Worm (Caenorhabditis elegans) whole organism, L4 larva: Measurements from ENCODE around the gene sdz-18.

Experiments used
- F26F4.8 ChIP-seq: fragments of 200-800 bp; sonication (Bioruptor generic); conservative IDR thresholded peaks from 2 replicates; pipeline ENCODE4 v1.3.6; 2022; ENCODE audit warnings: missing genetic modification characterization, missing compliant biosample characterization
- F44E2.7 ChIP-seq: fragments of 200-800 bp; sonication (Bioruptor generic); IDR thresholded peaks from 2 replicates; pipeline ENCODE4 v2.1.2; 2022; ENCODE audit warnings: missing genetic modification characterization, missing compliant biosample characterization
- F49E8.2 ChIP-seq: sonication (generic microtip); optimal IDR thresholded peaks from 2 replicates; lab custom pipeline; 2016; ENCODE audit warnings: missing compliant biosample characterization, mild to moderate bottlenecking, missing genetic modification characterization, borderline replicate concordance
- T20F7.1 ChIP-seq: fragments of 200-800 bp; sonication (Bioruptor generic); optimal IDR thresholded peaks from 2 replicates; lab custom pipeline; 2018; ENCODE audit warnings: mild to moderate bottlenecking, missing genetic modification characterization, missing compliant biosample characterization
- Y105C5A.15 ChIP-seq: fragments of 200-800 bp; sonication (Bioruptor generic); IDR thresholded peaks from 2 replicates; pipeline ENCODE4 v1.3.6; 2022; ENCODE audit warnings: missing genetic modification characterization, missing compliant biosample characterization
- ZK546.5 ChIP-seq, 2 experiments: sonication (generic microtip); optimal IDR thresholded peaks; 2 replicates each; lab custom pipeline; 2017; ENCODE audit warnings: missing biosample characterization in 2 of 2, missing genetic modification characterization in 2 of 2
- aly-2 ChIP-seq: sonication (generic microtip); optimal IDR thresholded peaks from 2 replicates; lab custom pipeline; 2018; ENCODE audit warnings: missing biosample characterization, missing genetic modification characterization
- attf-4 ChIP-seq: sonication (generic microtip); optimal IDR thresholded peaks from 3 replicates; lab custom pipeline; 2017; ENCODE audit warnings: missing biosample characterization, missing genetic modification characterization
- ceh-20 ChIP-seq: fragments of 200-800 bp; sonication (Bioruptor generic); IDR thresholded peaks from 2 replicates; pipeline ENCODE4 v1.3.6; 2022; ENCODE audit warnings: missing genetic modification reagents, missing genetic modification characterization, missing compliant biosample characterization
- ceh-32 ChIP-seq: sonication (generic microtip); optimal IDR thresholded peaks from 2 replicates; lab custom pipeline; 2016; ENCODE audit warnings: mild to moderate bottlenecking, missing genetic modification characterization, missing compliant biosample characterization; ENCODE audit not compliant: poor library complexity
- ceh-44 ChIP-seq: fragments of 200-800 bp; sonication (Bioruptor generic); IDR thresholded peaks from 2 replicates; pipeline ENCODE4 v1.3.6; 2022; ENCODE audit warnings: missing genetic modification reagents, missing genetic modification characterization, missing compliant biosample characterization
- ceh-82 ChIP-seq: sonication (generic microtip); optimal IDR thresholded peaks from 2 replicates; lab custom pipeline; 2017; ENCODE audit warnings: missing biosample characterization, missing genetic modification characterization
- ces-1 ChIP-seq: fragments of 150-350 bp; sonication (generic microtip); optimal IDR thresholded peaks from 4 replicates; lab custom pipeline; 2014; ENCODE audit warnings: missing biosample characterization, missing genetic modification reagents, missing genetic modification characterization
- ctbp-1 ChIP-seq: fragments of 200-800 bp; sonication (Bioruptor generic); IDR thresholded peaks from 2 replicates; pipeline ENCODE4 v1.3.6; 2022; ENCODE audit warnings: missing genetic modification reagents, missing genetic modification characterization, missing compliant biosample characterization
- daf-12 ChIP-seq: fragments of 150-350 bp; optimal IDR thresholded peaks from 2 replicates; lab custom pipeline; 2014; ENCODE audit warnings: missing biosample characterization, missing genetic modification reagents, missing genetic modification characterization
- daf-16 ChIP-seq, 3 experiments: sonication (generic microtip); optimal IDR thresholded peaks; 2 replicates each; lab custom pipeline; 2016 to 2017; ENCODE audit warnings: missing genetic modification characterization in 3 of 3, missing genetic modification reagents in 3 of 3, mild to moderate bottlenecking in 2 of 3, missing compliant biosample characterization in 2 of 3, missing biosample characterization in 1 of 3, moderate library complexity in 1 of 3
- dmd-9 ChIP-seq: fragments of 200-800 bp; sonication (Bioruptor generic); IDR thresholded peaks from 2 replicates; pipeline ENCODE4 v1.3.6; 2022; ENCODE audit warnings: missing genetic modification reagents, missing genetic modification characterization, missing compliant biosample characterization
- hlh-11 ChIP-seq: fragments of 200-800 bp; sonication (Bioruptor generic); optimal IDR thresholded peaks from 2 replicates; lab custom pipeline; 2018; ENCODE audit warnings: mild to moderate bottlenecking, missing genetic modification characterization, missing compliant biosample characterization
- lim-7 ChIP-seq: fragments of 200-800 bp; sonication (Bioruptor generic); IDR thresholded peaks from 2 replicates; pipeline ENCODE4 v1.3.6; 2022; ENCODE audit warnings: missing genetic modification characterization, missing compliant biosample characterization
- lir-3 ChIP-seq: sonication (generic microtip); optimal IDR thresholded peaks from 2 replicates; lab custom pipeline; 2016; ENCODE audit warnings: mild to moderate bottlenecking, missing genetic modification characterization, missing compliant biosample characterization
- madf-9 ChIP-seq: fragments of 200-800 bp; sonication (Bioruptor generic); conservative IDR thresholded peaks from 2 replicates; pipeline ENCODE4 v1.3.6; 2022; ENCODE audit warnings: missing genetic modification reagents, missing genetic modification characterization, missing compliant biosample characterization
- mes-2 ChIP-seq: sonication (generic microtip); optimal IDR thresholded peaks from 2 replicates; lab custom pipeline; 2016; ENCODE audit warnings: missing genotype, mild to moderate bottlenecking, missing genetic modification characterization, missing compliant biosample characterization; ENCODE audit not compliant: poor library complexity, severe bottlenecking
- mxl-2 ChIP-seq: fragments of 200-800 bp; sonication (Bioruptor generic); conservative IDR thresholded peaks from 2 replicates; pipeline ENCODE4 v1.3.6; 2022; ENCODE audit warnings: missing genetic modification reagents, missing genetic modification characterization, missing compliant biosample characterization
- mxl-3 ChIP-seq: fragments of 200-800 bp; sonication (Bioruptor generic); optimal IDR thresholded peaks from 2 replicates; lab custom pipeline; 2018; ENCODE audit warnings: mild to moderate bottlenecking, missing genetic modification characterization, missing compliant biosample characterization
- nhr-11 ChIP-seq: fragments of 150-350 bp; optimal IDR thresholded peaks from 2 replicates; lab custom pipeline; 2014; ENCODE audit warnings: missing biosample characterization, missing genetic modification characterization
- nhr-111 ChIP-seq: fragments of 200-800 bp; sonication (Bioruptor generic); optimal IDR thresholded peaks from 2 replicates; lab custom pipeline; 2018; ENCODE audit warnings: mild to moderate bottlenecking, missing genetic modification characterization, missing compliant biosample characterization
- nhr-28 ChIP-seq: fragments of 150-350 bp; optimal IDR thresholded peaks from 2 replicates; lab custom pipeline; 2014; ENCODE audit warnings: missing biosample characterization, missing genetic modification characterization
- nhr-42 ChIP-seq: fragments of 200-800 bp; sonication (Bioruptor generic); IDR thresholded peaks from 2 replicates; pipeline ENCODE4 v1.3.6; 2022; ENCODE audit warnings: missing genetic modification characterization, missing compliant biosample characterization
- nhr-6 ChIP-seq: fragments of 150-350 bp; optimal IDR thresholded peaks from 2 replicates; lab custom pipeline; 2014; ENCODE audit warnings: missing biosample characterization, missing genetic modification characterization
- nhr-76 ChIP-seq: fragments of 150-350 bp; optimal IDR thresholded peaks from 2 replicates; lab custom pipeline; 2014; ENCODE audit warnings: missing biosample characterization, missing genetic modification characterization
- php-3 ChIP-seq: fragments of 200-800 bp; sonication (Bioruptor generic); IDR thresholded peaks from 2 replicates; pipeline ENCODE4 v1.3.6; 2022; ENCODE audit warnings: missing genetic modification reagents, missing genetic modification characterization, missing compliant biosample characterization
- pqm-1 ChIP-seq: sonication (generic microtip); optimal IDR thresholded peaks from 2 replicates; lab custom pipeline; 2017; ENCODE audit warnings: missing biosample characterization, missing genetic modification characterization
- rbr-2 ChIP-seq: sonication (generic microtip); optimal IDR thresholded peaks from 2 replicates; lab custom pipeline; 2016; ENCODE audit warnings: missing genotype, missing genetic modification characterization, missing compliant biosample characterization
- snpc-1.2 ChIP-seq: fragments of 200-800 bp; sonication (Bioruptor generic); IDR thresholded peaks from 2 replicates; pipeline ENCODE4 v1.3.6; 2022; ENCODE audit warnings: missing genetic modification reagents, missing genetic modification characterization, missing compliant biosample characterization
- spr-3 ChIP-seq: fragments of 200-800 bp; sonication (Bioruptor generic); optimal IDR thresholded peaks from 2 replicates; lab custom pipeline; 2018; ENCODE audit warnings: mild to moderate bottlenecking, missing genetic modification characterization, missing compliant biosample characterization
- tra-1 ChIP-seq: fragments of 200-800 bp; sonication (Bioruptor generic); IDR thresholded peaks from 2 replicates; pipeline ENCODE4 v1.3.6; 2022; ENCODE audit warnings: missing genetic modification reagents, missing genetic modification characterization, missing compliant biosample characterization
- unc-130 ChIP-seq: sonication (generic microtip); optimal IDR thresholded peaks from 2 replicates; lab custom pipeline; 2016; ENCODE audit warnings: missing genetic modification reagents, missing genetic modification characterization, missing compliant biosample characterization
- unc-62 ChIP-seq, 3 experiments: fragments of 150-350 bp in 1 of 3; sonication (generic microtip); optimal IDR thresholded peaks in 2 of 3; peaks in 1 of 3; 1 replicate in 1 of 3; 2 replicates in 2 of 3; lab custom pipeline; 2014 to 2017; ENCODE audit warnings: missing biosample characterization in 3 of 3, missing genetic modification characterization in 3 of 3, missing genetic modification reagents in 3 of 3, missing genotype in 1 of 3
- zfp-2 ChIP-seq: sonication (generic microtip); optimal IDR thresholded peaks from 2 replicates; lab custom pipeline; 2016; ENCODE audit warnings: mild to moderate bottlenecking, missing genetic modification characterization, missing compliant biosample characterization
- zip-11 ChIP-seq: fragments of 200-800 bp; sonication (Bioruptor generic); IDR thresholded peaks from 2 replicates; pipeline ENCODE4 v1.3.6; 2022; ENCODE audit warnings: missing genetic modification characterization, missing compliant biosample characterization
- zip-2 ChIP-seq: fragments of 150-350 bp; optimal IDR thresholded peaks from 2 replicates; lab custom pipeline; 2014; ENCODE audit warnings: missing biosample characterization, missing genetic modification characterization
- ztf-7 ChIP-seq: fragments of 150-350 bp; optimal IDR thresholded peaks from 2 replicates; lab custom pipeline; 2014; ENCODE audit warnings: missing biosample characterization, missing genetic modification characterization

Gene sdz-18

ce11 chrII:1694530-1694929 lies 11.8 kb downstream of the sdz-18 start, which contains the start of gene fbxc-26:
Gene fbxc-26, minus strand, starts transcription at chrII:1694630.
- TF ChIP-seq lir-3 (tag; lab: Kevin White, UChicago) = no peak
- TF ChIP-seq hlh-11 (tag; lab: Kevin White, UChicago) = no peak
- TF ChIP-seq ctbp-1 = no peak
- no peak for TF ChIP-seq unc-130
- no peak for TF ChIP-seq zfp-2 (tag; lab: Kevin White, UChicago)
- no peak for TF ChIP-seq ztf-7 (tag; lab: Kevin White, UChicago)
- TF ChIP-seq nhr-76 (tag; lab: Kevin White, UChicago) = no peak
- TF ChIP-seq T20F7.1 = no peak
- no peak for TF ChIP-seq ces-1 (GFP tag; lab: Kevin White, UChicago)
- TF ChIP-seq mxl-2 = no peak
- TF ChIP-seq ceh-20 (GFP tag; lab: Robert Waterston, UW) = no peak
- no peak for TF ChIP-seq dmd-9 (GFP tag; lab: Robert Waterston, UW)
- TF ChIP-seq mxl-3 = no peak
- no peak for TF ChIP-seq nhr-42
- no peak for TF ChIP-seq snpc-1.2 (GFP tag; lab: Robert Waterston, UW)
- no peak for TF ChIP-seq tra-1 (GFP tag; lab: Robert Waterston, UW)
- TF ChIP-seq daf-12 (tag; lab: Kevin White, UChicago) = no peak
- TF ChIP-seq F49E8.2 (tag; lab: Kevin White, UChicago) = no peak
- no peak for TF ChIP-seq mes-2 (tag; lab: Kevin White, UChicago)

- TF ChIP-seq ceh-82 (tag; lab: Kevin White, UChicago) = no peak
- TF ChIP-seq ceh-32 (tag; lab: Kevin White, UChicago) = no peak
- TF ChIP-seq ZK546.5 (tag; optimal IDR thresholded peaks at IDR 0.05; lab: Kevin White, UChicago) = no peak
- TF ChIP-seq unc-62 (GFP tag; optimal IDR thresholded peaks at IDR 0.05 in 1 of 2; lab: Kevin White, UChicago) = no peak
- TF ChIP-seq unc-62 (tag; optimal IDR thresholded peaks at IDR 0.05; lab: Kevin White, UChicago) = no peak
- TF ChIP-seq zip-2 (tag; lab: Kevin White, UChicago) = no peak
- no peak for TF ChIP-seq spr-3 (GFP tag; lab: Kevin White, UChicago)
- no peak for TF ChIP-seq php-3 (GFP tag; lab: Robert Waterston, UW)
- TF ChIP-seq nhr-111 = no peak
- no peak for TF ChIP-seq daf-16 (GFP tag; optimal IDR thresholded peaks at IDR 0.05; lab: Kevin White, UChicago)
- no peak for TF ChIP-seq daf-16 (tag; optimal IDR thresholded peaks at IDR 0.05; lab: Kevin White, UChicago)
- no peak for TF ChIP-seq zip-11 (GFP tag; lab: Robert Waterston, UW)
- TF ChIP-seq Y105C5A.15 (GFP tag; lab: Robert Waterston, UW) = no peak
- no peak for TF ChIP-seq ceh-20 (GFP tag; lab: Robert Waterston, UW)
- TF ChIP-seq lir-3 (tag; lab: Kevin White, UChicago) = no peak
- no peak for TF ChIP-seq pqm-1
- TF ChIP-seq attf-4 (tag; lab: Kevin White, UChicago) = no peak
- TF ChIP-seq aly-2 = no peak
- TF ChIP-seq nhr-6 (tag; lab: Kevin White, UChicago) = no peak
- no peak for TF ChIP-seq rbr-2 (tag; lab: Kevin White, UChicago)
- TF ChIP-seq lim-7 (GFP tag; lab: Robert Waterston, UW) = no peak
- no peak for TF ChIP-seq ceh-44 (GFP tag; lab: Robert Waterston, UW)
Measured at ce11 chrII:1692827-1693226, 13.5 kb downstream of the sdz-18 start, which contains the start of gene fbxc-21. Gene fbxc-21, minus strand, starts transcription at chrII:1692927.

DNA sequence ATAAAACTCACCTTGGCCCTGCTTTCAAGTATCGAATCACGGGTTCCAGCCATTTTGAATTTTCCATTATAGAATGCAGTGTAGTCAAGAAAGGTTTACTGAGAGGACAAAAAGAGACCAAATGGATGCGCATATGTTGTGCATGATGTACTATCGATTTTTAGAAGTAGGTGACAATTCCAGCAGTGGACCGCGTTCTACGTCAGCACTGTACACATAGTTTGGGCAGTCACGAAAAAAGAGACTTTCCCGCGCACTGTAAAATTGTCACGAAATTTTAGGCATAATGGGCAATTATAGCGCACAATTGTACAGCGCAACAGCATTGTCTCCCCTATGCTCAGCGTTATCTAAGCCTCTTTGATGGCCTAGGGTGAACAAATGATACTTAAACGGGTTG lies 15.3 kb downstream of the sdz-18 start, which contains the start of gene fbxc-22:
Gene fbxc-22 (minus strand): TSS at position 101 of the 400 bp plus-strand sequence.
- TF ChIP-seq F44E2.7 (GFP tag; lab: Robert Waterston, UW) (no peak), nhr-11 (tag; lab: Kevin White, UChicago) (no peak), mes-2 (tag; lab: Kevin White, UChicago) (no peak), mxl-2 (no peak), F26F4.8 (GFP tag; lab: Robert Waterston, UW) (no peak), ces-1 (GFP tag; lab: Kevin White, UChicago) (no peak), ztf-7 (tag; lab: Kevin White, UChicago) (no peak), nhr-28 (tag; lab: Kevin White, UChicago) (no peak), madf-9 (GFP tag; lab: Robert Waterston, UW) (no peak)
- TF ChIP-seq, all 104 proteins: peak for 0
